Worm (Caenorhabditis elegans): ENCODE results near the gene nep-25.

DNA sequence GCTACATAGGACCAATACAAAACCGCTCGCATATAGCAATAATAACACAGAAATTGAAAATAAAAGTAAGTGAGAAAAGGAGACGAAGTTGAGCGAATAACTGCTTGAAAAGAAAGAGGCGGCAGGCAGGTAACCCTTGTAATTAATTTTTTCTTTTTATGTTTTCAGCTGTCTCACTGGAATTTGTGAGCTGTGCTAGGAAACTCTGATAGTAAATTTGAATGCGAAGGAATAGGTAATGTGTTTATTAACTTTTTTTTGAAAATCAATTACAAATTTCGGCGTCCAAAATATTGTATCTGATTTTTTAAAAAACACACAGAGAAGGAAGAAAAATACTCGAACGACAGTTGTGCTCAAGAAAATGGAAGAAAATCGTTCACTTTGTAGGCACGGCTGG, 10.0 kb downstream of the nep-25 start, which contains the start of gene H41C03.2:
- TF ChIP-seq tab-1 (GFP tag; IDR thresholded peaks at IDR 0.05) (no peak), klf-2 (GFP tag; conservative IDR thresholded peaks at IDR 0.05) (no peak), cog-1 (tag; optimal IDR thresholded peaks at IDR 0.05) (no peak)

Data from whole organism, midembryonic.